Fruit fly (Drosophila melanogaster) whole organism, prepupa: Measurements from ENCODE around the gene Or83a.

Source experiments
- CG32006 ChIP-seq: fragments of 200-800 bp; sonication (Bioruptor generic); optimal IDR thresholded peaks from 3 replicates; lab custom pipeline; 2017; ENCODE audit warnings: missing biosample characterization, mild to moderate bottlenecking, missing genetic modification characterization
- net ChIP-seq: fragments of 200-800 bp; sonication (Bioruptor generic); optimal IDR thresholded peaks from 3 replicates; lab custom pipeline; 2016; ENCODE audit warnings: missing biosample characterization, missing genetic modification characterization

DNA sequence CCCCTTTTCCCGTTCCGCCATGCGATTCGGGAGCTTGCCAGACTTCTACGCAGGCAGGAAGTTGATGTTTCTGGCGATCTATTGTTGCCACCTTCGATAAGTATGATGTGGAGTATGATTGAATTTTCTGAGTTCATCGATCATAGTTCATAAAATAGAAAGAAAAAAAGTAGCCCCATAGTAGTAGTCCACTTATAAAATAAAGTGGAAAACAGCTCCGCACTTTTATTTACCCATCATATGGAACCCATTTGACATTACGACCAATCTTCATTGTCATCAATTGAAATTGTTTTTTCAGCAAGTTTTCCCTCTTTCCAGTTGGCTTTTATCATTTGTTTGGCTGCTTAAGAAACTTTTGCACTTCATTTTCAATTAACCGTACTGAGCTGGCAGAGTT is 28.2 kb upstream of the Or83a start, which contains the start of gene CG12147:
- TF ChIP-seq net (no peak), CG32006 (GFP tag; lab: Kevin White, UChicago) (no peak)
